Fruit fly (Drosophila melanogaster) whole organism, embryonic: Measurements from ENCODE around the gene CG16749.

Experiments
- Asciz ChIP-seq: fragments of 200-800 bp; sonication (Bioruptor generic); optimal IDR thresholded peaks from 2 replicates; lab custom pipeline; 2017; ENCODE audit warnings: missing biosample characterization, mild to moderate bottlenecking, missing genetic modification characterization, missing genetic modification reagents
- Atf3 ChIP-seq: fragments of 200-800 bp; sonication (Bioruptor generic); optimal IDR thresholded peaks from 3 replicates; lab custom pipeline; 2016; ENCODE audit warnings: missing biosample characterization, missing genetic modification characterization
- B-H2 ChIP-seq: fragments of 200-800 bp; sonication (Bioruptor generic); optimal IDR thresholded peaks from 2 replicates; lab custom pipeline; 2018; ENCODE audit warnings: missing biosample characterization, mild to moderate bottlenecking, missing genetic modification characterization
- CG10274 ChIP-seq: fragments of 200-800 bp; sonication (Bioruptor generic); optimal IDR thresholded peaks from 3 replicates; lab custom pipeline; 2017; ENCODE audit warnings: missing biosample characterization, mild to moderate bottlenecking, missing genetic modification characterization
- CG10979 ChIP-seq: fragments of 200-800 bp; sonication (Bioruptor generic); optimal IDR thresholded peaks from 2 replicates; lab custom pipeline; 2018; ENCODE audit warnings: missing biosample characterization, mild to moderate bottlenecking, missing genetic modification characterization, moderate library complexity
- CG12769 ChIP-seq: fragments of 200-800 bp; sonication (Bioruptor generic); optimal IDR thresholded peaks from 2 replicates; lab custom pipeline; 2019; ENCODE audit warnings: missing biosample characterization, mild to moderate bottlenecking, missing genetic modification characterization, moderate library complexity
- CG13624 ChIP-seq: fragments of 200-800 bp; sonication (Bioruptor generic); optimal IDR thresholded peaks from 2 replicates; lab custom pipeline; 2016; ENCODE audit warnings: missing biosample characterization, missing genetic modification characterization
- CG15696 ChIP-seq: fragments of 200-800 bp; sonication (Bioruptor generic); optimal IDR thresholded peaks from 2 replicates; lab custom pipeline; 2019; ENCODE audit warnings: missing biosample characterization, mild to moderate bottlenecking, missing genetic modification characterization, moderate library complexity
- CG16815 ChIP-seq: fragments of 200-800 bp; sonication (Bioruptor generic); optimal IDR thresholded peaks from 3 replicates; lab custom pipeline; 2017; ENCODE audit warnings: missing biosample characterization, mild to moderate bottlenecking, missing genetic modification characterization
- CG17186 ChIP-seq: fragments of 200-800 bp; sonication (Bioruptor generic); optimal IDR thresholded peaks from 3 replicates; lab custom pipeline; 2017; ENCODE audit warnings: missing biosample characterization, missing genetic modification reagents, missing genetic modification characterization
- CG17802 ChIP-seq: fragments of 200-800 bp; sonication (Bioruptor generic); optimal IDR thresholded peaks from 2 replicates; lab custom pipeline; 2018; ENCODE audit warnings: missing biosample characterization, mild to moderate bottlenecking, missing genetic modification characterization, moderate library complexity
- CG18619 ChIP-seq: fragments of 200-800 bp; sonication (Bioruptor generic); optimal IDR thresholded peaks from 3 replicates; lab custom pipeline; 2017; ENCODE audit warnings: missing biosample characterization, mild to moderate bottlenecking, missing genetic modification characterization
- CG33213 ChIP-seq: fragments of 200-800 bp; sonication (Bioruptor generic); optimal IDR thresholded peaks from 3 replicates; lab custom pipeline; 2016; ENCODE audit warnings: missing biosample characterization, missing genetic modification characterization
- CG3726 ChIP-seq: fragments of 200-800 bp; sonication (Bioruptor generic); IDR thresholded peaks from 3 replicates; pipeline ENCODE4, ENCODE4 v1.3.6; 2022; ENCODE audit warnings: missing biosample characterization, missing genetic modification characterization
- CG3995 ChIP-seq: fragments of 200-800 bp; sonication (Bioruptor generic); optimal IDR thresholded peaks from 3 replicates; lab custom pipeline; 2016; ENCODE audit warnings: missing biosample characterization, missing genetic modification characterization
- CG4404 ChIP-seq: fragments of 200-800 bp; sonication (Bioruptor generic); IDR thresholded peaks from 2 replicates; pipeline ENCODE4 v1.3.6; 2022; ENCODE audit warnings: missing biosample characterization, missing genetic modification characterization
- CG5245 ChIP-seq: fragments of 200-800 bp; sonication (Bioruptor generic); optimal IDR thresholded peaks from 3 replicates; lab custom pipeline; 2016; ENCODE audit warnings: missing biosample characterization, missing genetic modification characterization
- CG6765 ChIP-seq: fragments of 200-800 bp; sonication (Bioruptor generic); optimal IDR thresholded peaks from 3 replicates; lab custom pipeline; 2017; ENCODE audit warnings: missing biosample characterization, mild to moderate bottlenecking, missing genetic modification characterization
- CG6813 ChIP-seq: fragments of 200-800 bp; sonication (Bioruptor generic); optimal IDR thresholded peaks from 2 replicates; lab custom pipeline; 2017; ENCODE audit warnings: missing biosample characterization, missing genetic modification characterization, mild to moderate bottlenecking, moderate library complexity, missing genetic modification reagents
- CG8089 ChIP-seq: fragments of 200-800 bp; sonication (Bioruptor generic); optimal IDR thresholded peaks from 3 replicates; lab custom pipeline; 2016; ENCODE audit warnings: missing biosample characterization, missing genetic modification characterization
- CG9727 ChIP-seq: fragments of 200-800 bp; sonication (Bioruptor generic); optimal IDR thresholded peaks from 3 replicates; lab custom pipeline; 2017; ENCODE audit warnings: missing biosample characterization, mild to moderate bottlenecking, missing genetic modification characterization
- CG9817 ChIP-seq: fragments of 200-800 bp; sonication (Bioruptor generic); optimal IDR thresholded peaks from 2 replicates; lab custom pipeline; 2018; ENCODE audit warnings: missing biosample characterization, mild to moderate bottlenecking, missing genetic modification characterization, moderate library complexity
- D ChIP-seq, 2 experiments: fragments of 200-800 bp in 1 of 2; fragments of >200 bp in 1 of 2; sonication (Bioruptor generic) in 1 of 2; optimal IDR thresholded peaks; 2 replicates in 1 of 2; 3 replicates in 1 of 2; lab custom pipeline; 2017; ENCODE audit warnings: mild to moderate bottlenecking in 1 of 2, missing biosample characterization in 1 of 2, missing genetic modification characterization in 1 of 2, missing genetic modification reagents in 1 of 2
- Deaf1 ChIP-seq: fragments of 200-800 bp; optimal IDR thresholded peaks from 3 replicates; lab custom pipeline; 2019; ENCODE audit warnings: missing biosample characterization, mild to moderate bottlenecking, missing genetic modification characterization, moderate library complexity
- Dip3 ChIP-seq: fragments of 200-800 bp; sonication (Bioruptor generic); optimal IDR thresholded peaks from 3 replicates; lab custom pipeline; 2016; ENCODE audit warnings: missing biosample characterization, missing genetic modification characterization
- Dll ChIP-seq: fragments of 200-800 bp; sonication (Bioruptor generic); IDR thresholded peaks from 4 replicates; pipeline ENCODE4 v1.3.6; 2022; ENCODE audit warnings: missing biosample characterization, missing genetic modification characterization; ENCODE audit not compliant: partially characterized antibody
- E2f2 ChIP-seq: fragments of 200-800 bp; sonication (Bioruptor generic); IDR thresholded peaks from 2 replicates; pipeline ENCODE4 v1.3.6; 2022; ENCODE audit warnings: missing biosample characterization, missing genetic modification characterization
- HLH4C ChIP-seq: fragments of 200-800 bp; sonication (Bioruptor generic); IDR thresholded peaks from 3 replicates; pipeline ENCODE4 v1.3.6; 2022; ENCODE audit warnings: missing biosample characterization, missing genetic modification characterization; ENCODE audit not compliant: partially characterized antibody
- Hsf ChIP-seq: fragments of 200-800 bp; sonication (Bioruptor generic); optimal IDR thresholded peaks from 3 replicates; lab custom pipeline; 2016; ENCODE audit warnings: missing biosample characterization, missing genetic modification characterization
- MBD-R2 ChIP-seq: fragments of 200-800 bp; sonication (Bioruptor generic); IDR thresholded peaks from 2 replicates; pipeline ENCODE4 v1.3.6; 2022; ENCODE audit warnings: missing biosample characterization, missing genetic modification characterization
- Nf-YB ChIP-seq: fragments of 200-800 bp; sonication (Bioruptor generic); optimal IDR thresholded peaks from 3 replicates; lab custom pipeline; 2019; ENCODE audit warnings: missing biosample characterization, mild to moderate bottlenecking, missing genetic modification characterization, moderate library complexity
- Scr ChIP-seq: fragments of 200-800 bp; sonication (Bioruptor generic); IDR thresholded peaks from 2 replicates; pipeline ENCODE4 v1.3.6; 2022; ENCODE audit warnings: missing biosample characterization, missing genetic modification characterization; ENCODE audit not compliant: partially characterized antibody
- Xrp1 ChIP-seq: fragments of 200-800 bp; sonication (Bioruptor generic); IDR thresholded peaks from 2 replicates; pipeline ENCODE4 v1.3.6; 2022; ENCODE audit warnings: missing biosample characterization, missing genetic modification characterization
- br ChIP-seq: fragments of >200 bp; optimal IDR thresholded peaks from 2 replicates; lab custom pipeline; 2017
- btn ChIP-seq: fragments of 200-800 bp; sonication (Bioruptor generic); optimal IDR thresholded peaks from 2 replicates; lab custom pipeline; 2016; ENCODE audit warnings: missing biosample characterization, missing genetic modification characterization
- crc ChIP-seq: fragments of 200-800 bp; sonication (Bioruptor generic); optimal IDR thresholded peaks from 2 replicates; lab custom pipeline; 2016; ENCODE audit warnings: missing biosample characterization, missing genetic modification characterization
- crol ChIP-seq: fragments of 200-800 bp; sonication (Bioruptor generic); IDR thresholded peaks from 2 replicates; pipeline ENCODE4 v1.3.6; 2022; ENCODE audit warnings: missing biosample characterization, missing genetic modification characterization
- fu2 ChIP-seq: fragments of 200-800 bp; sonication (Bioruptor generic); optimal IDR thresholded peaks from 2 replicates; lab custom pipeline; 2016; ENCODE audit warnings: missing biosample characterization, missing genetic modification characterization
- gcm2 ChIP-seq: fragments of 200-800 bp; sonication (Bioruptor generic); optimal IDR thresholded peaks from 2 replicates; lab custom pipeline; 2016; ENCODE audit warnings: missing biosample characterization, missing genetic modification characterization
- gfzf ChIP-seq: fragments of 200-800 bp; sonication (Bioruptor generic); optimal IDR thresholded peaks from 2 replicates; lab custom pipeline; 2016; ENCODE audit warnings: missing biosample characterization, mild to moderate bottlenecking, missing genetic modification characterization, moderate library complexity
- grau ChIP-seq: fragments of 200-800 bp; optimal IDR thresholded peaks from 3 replicates; lab custom pipeline; 2019; ENCODE audit warnings: missing biosample characterization, mild to moderate bottlenecking, missing genetic modification characterization, moderate library complexity
- gt ChIP-seq: fragments of 200-800 bp; sonication (Bioruptor generic); IDR thresholded peaks from 2 replicates; pipeline ENCODE4 v1.3.6; 2022; ENCODE audit warnings: missing biosample characterization, missing genetic modification characterization
- kah ChIP-seq: fragments of 200-800 bp; sonication (Bioruptor generic); optimal IDR thresholded peaks from 2 replicates; lab custom pipeline; 2018; ENCODE audit warnings: missing biosample characterization, mild to moderate bottlenecking, missing genetic modification characterization
- klu ChIP-seq: fragments of 200-800 bp; sonication (Bioruptor generic); IDR thresholded peaks from 2 replicates; pipeline ENCODE4 v1.3.6; 2022; ENCODE audit warnings: missing biosample characterization, missing genetic modification characterization
- lbe ChIP-seq: fragments of 200-800 bp; sonication (Bioruptor generic); optimal IDR thresholded peaks from 2 replicates; lab custom pipeline; 2016; ENCODE audit warnings: missing biosample characterization, mild to moderate bottlenecking, missing genetic modification characterization
- pan ChIP-seq, 4 experiments: fragments of >200 bp in 3 of 4; fragments of 200-800 bp in 1 of 4; sonication (Bioruptor generic) in 1 of 4; optimal IDR thresholded peaks in 3 of 4; IDR thresholded peaks in 1 of 4; 2 replicates each; pipeline versions ENCODE4 v1.3.6 to Lab custom; 2017 to 2022; ENCODE audit warnings: missing biosample characterization in 2 of 4, missing genetic modification characterization in 2 of 4, mixed read lengths in 1 of 4
- pb ChIP-seq: fragments of 200-800 bp; sonication (Bioruptor generic); optimal IDR thresholded peaks from 3 replicates; lab custom pipeline; 2016; ENCODE audit warnings: missing biosample characterization, missing genetic modification characterization
- pita ChIP-seq: fragments of 200-800 bp; sonication (Bioruptor generic); optimal IDR thresholded peaks from 2 replicates; lab custom pipeline; 2017; ENCODE audit warnings: missing biosample characterization, mild to moderate bottlenecking, missing genetic modification characterization
- sim ChIP-seq: fragments of 200-800 bp; sonication (Bioruptor generic); IDR thresholded peaks from 2 replicates; pipeline ENCODE4 v1.3.6; 2022; ENCODE audit warnings: missing biosample characterization, missing genetic modification characterization
- twi ChIP-seq: fragments of 200-800 bp; optimal IDR thresholded peaks from 2 replicates; lab custom pipeline; 2019; ENCODE audit warnings: missing biosample characterization, mild to moderate bottlenecking, missing genetic modification characterization, moderate library complexity
- zen ChIP-seq: fragments of 200-800 bp; sonication (Bioruptor generic); optimal IDR thresholded peaks from 3 replicates; lab custom pipeline; 2018; ENCODE audit warnings: missing biosample characterization, mild to moderate bottlenecking, missing genetic modification characterization, moderate library complexity

CG16749 gene

dm6 chr3R:9353276-9353652 is 21.6 kb upstream of the CG16749 start (continued):
- TF ChIP-seq btn, result no peak
- no peak for TF ChIP-seq HLH4C
- no peak for TF ChIP-seq D (optimal IDR thresholded peaks at IDR 0.05; lab: Kevin White, UChicago)
- TF ChIP-seq D (GFP tag; optimal IDR thresholded peaks at IDR 0.05; lab: Kevin White, UChicago), result peak; percentile 86
- no peak for TF ChIP-seq gfzf (GFP tag; lab: Kevin White, UChicago)
- TF ChIP-seq CG10979 (tag; lab: Kevin White, UChicago), result peak; percentile 93
- TF ChIP-seq kah (GFP tag; lab: Kevin White, UChicago), result peak; percentile 64
- TF ChIP-seq sim (GFP tag; lab: Robert Waterston, UW), result no peak
- TF ChIP-seq CG13624, result peak; percentile 6
- peak; percentile 72 for TF ChIP-seq zen (tag; lab: Kevin White, UChicago)
- TF ChIP-seq Xrp1 (GFP tag; lab: Robert Waterston, UW), result no peak
- TF ChIP-seq CG17802 (tag; lab: Kevin White, UChicago), result peak; percentile 26
- no peak for TF ChIP-seq gt
- TF ChIP-seq CG33213 (GFP tag; lab: Kevin White, UChicago), result peak; percentile 6
- peak; percentile 60 for TF ChIP-seq CG16815
- TF ChIP-seq CG6813 (GFP tag; lab: Kevin White, UChicago), result peak; percentile 85
- TF ChIP-seq CG17186 (GFP tag; lab: Kevin White, UChicago), result no peak
- TF ChIP-seq B-H2 (GFP tag; lab: Kevin White, UChicago), result no peak
- no peak for TF ChIP-seq pita (GFP tag; lab: Kevin White, UChicago)
- TF ChIP-seq pb (GFP tag; lab: Kevin White, UChicago), result peak; percentile 13
- no peak for TF ChIP-seq Dip3
- peak; percentile 83 for TF ChIP-seq CG18619 (GFP tag; lab: Kevin White, UChicago)
- peak; percentile 62 for TF ChIP-seq CG5245 (GFP tag; lab: Kevin White, UChicago)
- no peak for TF ChIP-seq Atf3 (GFP tag; lab: Kevin White, UChicago)
- peak; percentile 9 for TF ChIP-seq CG8089
- TF ChIP-seq CG9727 (GFP tag; lab: Kevin White, UChicago), result peak; percentile 92
- TF ChIP-seq klu (GFP tag; lab: Robert Waterston, UW), result no peak
- TF ChIP-seq Nf-YB (GFP tag; lab: Kevin White, UChicago), result peak; percentile 79
- TF ChIP-seq Deaf1, result peak; percentile 63
- no peak for TF ChIP-seq crol (GFP tag; lab: Robert Waterston, UW)
- TF ChIP-seq crc (GFP tag; lab: Kevin White, UChicago), result no peak
- TF ChIP-seq E2f2, result no peak
- TF ChIP-seq CG10274 (GFP tag; lab: Kevin White, UChicago), result peak; percentile 54
- TF ChIP-seq Scr (GFP tag; lab: Robert Waterston, UW), result no peak
- no peak for TF ChIP-seq CG12769 (tag; lab: Kevin White, UChicago)
- no peak for TF ChIP-seq br (lab: Kevin White, UChicago)
- no peak for TF ChIP-seq CG3726 (GFP tag; lab: Robert Waterston, UW)
- no peak for TF ChIP-seq CG4404
- peak; percentile 36 for TF ChIP-seq CG6765
- TF ChIP-seq Dll, result no peak
- peak; percentile 89 for TF ChIP-seq grau (tag; lab: Kevin White, UChicago)
- peak; percentile 62 for TF ChIP-seq CG15696
- TF ChIP-seq gcm2 (GFP tag; lab: Kevin White, UChicago), result no peak
- peak; percentile 39 for TF ChIP-seq CG3995 (GFP tag; lab: Kevin White, UChicago)
- peak; percentile 70 for TF ChIP-seq twi (tag; lab: Kevin White, UChicago)
- TF ChIP-seq Asciz (GFP tag; lab: Kevin White, UChicago), result peak; percentile 93
- no peak for TF ChIP-seq MBD-R2 (GFP tag; lab: Robert Waterston, UW)
- TF ChIP-seq fu2, result peak; percentile 2
- TF ChIP-seq pan (optimal IDR thresholded peaks at IDR 0.05; lab: Kevin White, UChicago), result no peak
- no peak for TF ChIP-seq pan (GFP tag; optimal IDR thresholded peaks at IDR 0.05 in 1 of 2, IDR thresholded peaks at IDR 0.05 in 1 of 2)
- no peak for TF ChIP-seq CG9817 (tag; lab: Kevin White, UChicago)
- peak; percentile 75 for TF ChIP-seq Hsf (GFP tag; lab: Kevin White, UChicago)
- TF ChIP-seq lbe (GFP tag; lab: Kevin White, UChicago), result peak; percentile 70
